Fruit fly (Drosophila melanogaster): Measurements from ENCODE around the gene CG45493.
"Not testable (repeated sequence)": the region's sequence is repeated elsewhere in the genome, so short reads cannot be mapped to it uniquely, and the experiment has no call there.

DNA sequence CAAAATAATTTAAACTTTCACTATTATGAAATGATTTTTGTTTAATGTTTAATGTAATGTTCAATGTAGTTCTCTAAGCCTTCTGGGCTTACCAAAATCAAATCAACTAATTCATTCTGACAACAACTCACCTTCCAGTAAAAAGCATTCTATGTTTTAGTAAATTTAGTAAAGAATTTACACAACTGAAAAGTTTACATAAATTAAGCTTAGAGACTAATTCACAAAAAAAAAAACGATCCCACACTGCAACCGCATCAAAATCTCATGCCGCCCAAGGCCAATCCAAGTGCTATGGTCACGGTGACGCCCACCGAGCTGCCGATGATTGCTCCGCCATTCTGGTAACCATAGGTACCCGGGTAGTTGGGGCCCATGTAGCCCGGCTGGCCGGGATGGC is 19.6 kb downstream of the CG45493 start, which contains the start of gene CG45489:
- TF ChIP-seq CG8478, CTCF (optimal IDR thresholded peaks at IDR 0.05): not testable (repeated sequence)
